Worm (Caenorhabditis elegans) whole organism, L3 larva: ENCODE measurements around the gene Y46G5A.14.

Experiments used
- R02D3.7 ChIP-seq: fragments of 150-350 bp; optimal IDR thresholded peaks from 2 replicates; lab custom pipeline; 2014; ENCODE audit warnings: missing biosample characterization, missing genetic modification characterization
- aly-2 ChIP-seq: fragments of 150-350 bp; optimal IDR thresholded peaks from 2 replicates; lab custom pipeline; 2014; ENCODE audit warnings: missing biosample characterization, missing genetic modification characterization
- ama-1 ChIP-seq: fragments of 150-350 bp; optimal IDR thresholded peaks from 2 replicates; lab custom pipeline; 2018
- ceh-16 ChIP-seq: sonication (generic microtip); optimal IDR thresholded peaks from 2 replicates; lab custom pipeline; 2017; ENCODE audit warnings: missing biosample characterization, missing genetic modification characterization
- ceh-28 ChIP-seq: fragments of 150-350 bp; optimal IDR thresholded peaks from 2 replicates; lab custom pipeline; 2014; ENCODE audit warnings: missing biosample characterization, missing genetic modification reagents, missing genetic modification characterization
- ceh-82 ChIP-seq: fragments of 150-350 bp; optimal IDR thresholded peaks from 2 replicates; lab custom pipeline; 2014; ENCODE audit warnings: missing biosample characterization, missing genetic modification characterization
- ceh-9 ChIP-seq: sonication (generic microtip); optimal IDR thresholded peaks from 2 replicates; lab custom pipeline; 2018; ENCODE audit warnings: missing biosample characterization, missing genetic modification characterization
- daf-12 ChIP-seq: fragments of 150-350 bp; optimal IDR thresholded peaks from 2 replicates; lab custom pipeline; 2014; ENCODE audit warnings: missing biosample characterization, missing genetic modification reagents, missing genetic modification characterization
- egl-27 ChIP-seq: sonication (generic microtip); optimal IDR thresholded peaks from 4 replicates; lab custom pipeline; 2017; ENCODE audit warnings: missing biosample characterization, missing genetic modification reagents, missing genetic modification characterization
- egl-5 ChIP-seq: fragments of 150-350 bp; optimal IDR thresholded peaks from 2 replicates; lab custom pipeline; 2017; ENCODE audit warnings: missing biosample characterization, missing genetic modification reagents, missing genetic modification characterization, inconsistent platforms
- elt-1 ChIP-seq: fragments of 150-350 bp; optimal IDR thresholded peaks from 2 replicates; lab custom pipeline; 2014; ENCODE audit warnings: missing biosample characterization, missing genetic modification characterization
- elt-2 ChIP-seq: sonication (generic microtip); optimal IDR thresholded peaks from 2 replicates; lab custom pipeline; 2016; ENCODE audit warnings: missing genetic modification reagents, mild to moderate bottlenecking, missing genetic modification characterization, missing compliant biosample characterization
- eor-1 ChIP-seq, 2 experiments: fragments of 150-350 bp; optimal IDR thresholded peaks; 2 replicates each; lab custom pipeline; 2014 to 2018; ENCODE audit warnings: missing biosample characterization in 2 of 2, missing genetic modification characterization in 2 of 2
- fkh-10 ChIP-seq: sonication (generic microtip); optimal IDR thresholded peaks from 2 replicates; lab custom pipeline; 2017; ENCODE audit warnings: missing biosample characterization, missing genetic modification reagents, missing genetic modification characterization
- fkh-2 ChIP-seq: fragments of 150-350 bp; optimal IDR thresholded peaks from 2 replicates; lab custom pipeline; 2014; ENCODE audit warnings: missing biosample characterization, missing genetic modification reagents, missing genetic modification characterization
- fos-1 ChIP-seq: fragments of 150-350 bp; optimal IDR thresholded peaks from 2 replicates; lab custom pipeline; 2014; ENCODE audit warnings: missing biosample characterization, missing genetic modification characterization
- jun-1 ChIP-seq: fragments of 150-350 bp; optimal IDR thresholded peaks from 2 replicates; lab custom pipeline; 2014; ENCODE audit warnings: missing biosample characterization, missing genetic modification reagents, missing genetic modification characterization
- lin-15B ChIP-seq: fragments of 150-350 bp; optimal IDR thresholded peaks from 2 replicates; lab custom pipeline; 2014; ENCODE audit warnings: missing biosample characterization, missing genetic modification characterization
- lsy-12 ChIP-seq: sonication (generic microtip); optimal IDR thresholded peaks from 2 replicates; lab custom pipeline; 2016; ENCODE audit warnings: mild to moderate bottlenecking, missing genetic modification characterization, missing compliant biosample characterization
- mdl-1 ChIP-seq: fragments of 150-350 bp; optimal IDR thresholded peaks from 2 replicates; lab custom pipeline; 2014; ENCODE audit warnings: missing biosample characterization, missing genetic modification characterization
- mml-1 ChIP-seq: fragments of 150-350 bp; sonication (generic microtip); optimal IDR thresholded peaks from 3 replicates; lab custom pipeline; 2014; ENCODE audit warnings: missing biosample characterization, missing genetic modification characterization
- nfya-1 ChIP-seq: sonication (generic microtip); optimal IDR thresholded peaks from 2 replicates; lab custom pipeline; 2017; ENCODE audit warnings: missing genetic modification characterization, mild to moderate bottlenecking, missing compliant biosample characterization, antibody characterized with exemption, moderate library complexity; ENCODE audit not compliant: insufficient read depth
- nhr-11 ChIP-seq: fragments of 150-350 bp; optimal IDR thresholded peaks from 2 replicates; lab custom pipeline; 2014; ENCODE audit warnings: missing biosample characterization, missing genetic modification characterization
- nhr-23 ChIP-seq: fragments of 150-350 bp; optimal IDR thresholded peaks from 2 replicates; lab custom pipeline; 2014; ENCODE audit warnings: missing biosample characterization, missing genetic modification reagents, missing genetic modification characterization
- nhr-237 ChIP-seq: fragments of 150-350 bp; optimal IDR thresholded peaks from 2 replicates; lab custom pipeline; 2014; ENCODE audit warnings: missing biosample characterization, missing genetic modification characterization
- nhr-25 ChIP-seq: sonication (generic microtip); optimal IDR thresholded peaks from 2 replicates; lab custom pipeline; 2017; ENCODE audit warnings: missing biosample characterization, missing genetic modification characterization
- nhr-43 ChIP-seq: sonication (generic microtip); optimal IDR thresholded peaks from 2 replicates; lab custom pipeline; 2016; ENCODE audit warnings: mild to moderate bottlenecking, missing genetic modification characterization, missing compliant biosample characterization; ENCODE audit not compliant: poor library complexity, severe bottlenecking
- nhr-76 ChIP-seq: fragments of 150-350 bp; sonication (generic microtip); optimal IDR thresholded peaks from 5 replicates; lab custom pipeline; 2014; ENCODE audit warnings: missing biosample characterization, missing genetic modification characterization
- nhr-77 ChIP-seq: fragments of 150-350 bp; optimal IDR thresholded peaks from 2 replicates; lab custom pipeline; 2014; ENCODE audit warnings: missing biosample characterization, missing genetic modification characterization
- pha-4 ChIP-seq: fragments of 150-350 bp; optimal IDR thresholded peaks from 2 replicates; lab custom pipeline; 2014; ENCODE audit warnings: missing biosample characterization, missing genetic modification reagents, missing genetic modification characterization
- pqm-1 ChIP-seq: fragments of 150-350 bp; optimal IDR thresholded peaks from 2 replicates; lab custom pipeline; 2017; ENCODE audit warnings: missing biosample characterization, missing genetic modification characterization, inconsistent platforms
- sea-2 ChIP-seq: fragments of 150-350 bp; sonication (generic microtip); optimal IDR thresholded peaks from 4 replicates; lab custom pipeline; 2014; ENCODE audit warnings: missing biosample characterization, missing genetic modification reagents, missing genetic modification characterization
- skn-1 ChIP-seq: fragments of 150-350 bp; optimal IDR thresholded peaks from 2 replicates; lab custom pipeline; 2014; ENCODE audit warnings: missing biosample characterization, missing genetic modification characterization
- snpc-4 ChIP-seq: fragments of 150-350 bp; optimal IDR thresholded peaks from 2 replicates; lab custom pipeline; 2014; ENCODE audit warnings: missing biosample characterization, missing genetic modification characterization
- zag-1 ChIP-seq: fragments of 150-350 bp; optimal IDR thresholded peaks from 2 replicates; lab custom pipeline; 2014; ENCODE audit warnings: missing biosample characterization, missing genetic modification characterization
- ztf-11 ChIP-seq: fragments of 150-350 bp; optimal IDR thresholded peaks from 2 replicates; lab custom pipeline; 2014; ENCODE audit warnings: missing biosample characterization, missing genetic modification characterization
- ztf-4 ChIP-seq: fragments of 150-350 bp; optimal IDR thresholded peaks from 2 replicates; lab custom pipeline; 2014; ENCODE audit warnings: missing biosample characterization, missing genetic modification characterization

Y46G5A.14 gene

DNA sequence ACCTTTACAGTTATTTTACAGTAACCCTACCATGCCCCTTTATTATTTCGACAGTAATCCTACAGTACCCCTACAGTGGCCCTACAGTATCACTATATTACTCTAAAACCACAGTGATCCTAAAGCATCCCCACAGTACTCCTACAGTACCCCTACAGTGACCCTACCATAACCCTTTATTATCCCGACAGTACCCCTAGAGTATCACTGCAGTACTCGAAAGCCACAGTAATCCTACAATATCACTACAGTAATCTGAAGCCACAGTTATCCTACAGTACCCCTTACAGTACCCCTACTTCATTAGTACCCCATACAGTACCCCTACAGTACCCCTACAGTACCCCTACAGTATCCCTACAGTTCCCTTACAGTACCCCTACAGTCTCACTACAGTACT is 10.0 kb upstream of the Y46G5A.14 start:
- TF ChIP-seq fkh-2 (tag; lab: Kevin White, UChicago) (no peak), sea-2 (GFP tag; lab: Kevin White, UChicago) (no peak), nfya-1 (tag; lab: Kevin White, UChicago) (no peak), nhr-11 (tag; lab: Kevin White, UChicago) (no peak), ceh-28 (no peak), nhr-23 (no peak), nhr-43 (no peak), R02D3.7 (tag; lab: Kevin White, UChicago) (no peak), zag-1 (tag; lab: Kevin White, UChicago) (no peak), nhr-77 (tag; lab: Kevin White, UChicago) (no peak), eor-1 (tag; optimal IDR thresholded peaks at IDR 0.05; lab: Kevin White, UChicago) (no peak), ama-1 (no peak), daf-12 (tag; lab: Kevin White, UChicago) (no peak), fos-1 (tag; lab: Kevin White, UChicago) (no peak), ceh-16 (tag; lab: Kevin White, UChicago) (no peak), ceh-9 (tag; lab: Kevin White, UChicago) (no peak), mml-1 (tag; lab: Kevin White, UChicago) (no peak)

DNA sequence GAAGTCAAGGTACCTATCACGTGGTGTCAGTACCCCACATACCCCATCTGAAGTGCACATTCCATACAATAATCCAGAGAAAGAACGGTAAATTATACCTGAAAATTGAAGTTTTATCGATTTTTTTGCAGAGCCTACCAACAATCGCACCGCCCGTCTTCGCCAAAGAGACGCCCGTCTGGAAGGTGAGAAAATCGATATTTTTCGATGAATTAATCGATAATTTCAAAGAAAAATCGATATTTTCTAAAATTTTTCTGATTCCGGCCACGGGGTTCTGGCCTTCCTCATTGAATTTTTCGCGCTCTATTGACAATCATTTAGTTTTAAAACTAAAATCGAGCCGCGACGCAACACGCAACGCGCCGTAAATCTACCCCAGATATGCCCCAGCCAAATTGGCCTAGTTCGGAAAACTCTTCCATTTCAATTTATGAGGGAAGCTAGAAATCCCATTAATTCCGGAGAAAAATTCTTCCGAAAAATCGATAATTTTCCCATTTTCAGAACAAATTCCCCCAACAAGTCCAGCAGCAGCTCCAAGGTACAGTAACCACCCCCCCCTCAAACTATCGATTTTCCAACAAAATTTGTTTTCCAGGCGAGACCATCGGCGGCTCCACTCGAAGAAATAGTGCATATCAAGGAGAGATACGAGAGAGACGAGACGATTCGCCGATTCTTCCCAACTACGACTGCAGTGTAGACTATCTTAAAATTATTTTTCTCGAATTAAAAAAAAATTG is 7.9 kb upstream of the Y46G5A.14 start:
- TF ChIP-seq ceh-82 (tag; lab: Kevin White, UChicago) = no peak
- TF ChIP-seq ceh-28 = peak; percentile 81
- no peak for TF ChIP-seq nhr-237 (tag; lab: Kevin White, UChicago)

DNA sequence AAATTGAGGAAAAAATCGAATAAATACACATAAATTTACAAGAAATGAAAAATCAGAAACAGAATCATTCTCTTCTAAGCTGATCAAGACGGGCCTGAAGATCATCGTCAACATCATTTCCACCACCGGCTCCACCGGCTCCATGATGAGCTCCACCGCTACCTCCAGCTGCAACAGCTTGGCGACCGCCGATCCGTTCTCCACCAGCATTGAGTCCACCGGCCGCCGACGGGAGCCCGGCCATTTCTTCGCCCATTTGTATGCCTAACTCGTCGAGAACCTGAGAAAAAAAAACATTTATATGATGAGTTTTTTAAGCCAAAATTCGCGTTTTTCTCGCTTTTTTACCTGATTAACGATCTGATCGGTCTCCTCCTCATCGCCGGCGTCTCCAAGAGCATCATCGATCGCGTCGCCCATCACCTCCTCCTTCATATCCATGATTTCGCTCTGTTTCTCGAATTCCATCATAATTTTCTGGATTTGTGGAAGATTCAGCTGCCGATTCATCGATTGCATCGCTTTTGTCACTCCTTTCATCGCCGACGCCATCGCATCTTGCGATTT is 7.2 kb upstream of the Y46G5A.14 start:
- TF ChIP-seq lin-15B = no peak

DNA sequence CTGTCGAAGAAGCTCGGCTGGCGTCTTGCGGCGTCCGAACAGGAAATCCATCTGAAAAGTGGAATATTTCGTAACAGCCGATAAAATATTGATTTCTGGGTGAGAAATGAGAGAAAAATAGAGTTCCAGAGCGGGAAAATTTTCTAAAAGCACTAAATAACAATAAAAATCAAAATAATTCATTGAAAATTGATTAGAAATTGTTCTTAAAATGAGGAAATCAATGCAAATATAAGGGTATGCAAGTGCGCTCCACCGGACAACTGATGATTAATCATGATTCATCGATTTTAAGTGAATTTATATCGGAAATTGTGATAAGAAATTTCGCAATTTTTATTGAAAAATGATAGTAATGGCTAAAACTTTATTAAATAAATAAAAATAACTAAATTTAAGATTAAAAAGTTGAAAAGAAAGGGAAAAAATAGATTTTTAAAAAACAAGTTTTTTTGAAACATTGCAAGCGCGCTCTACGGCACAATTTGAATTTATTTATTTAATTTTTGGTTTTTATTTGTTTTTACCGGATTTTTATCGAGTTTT is 6.3 kb upstream of the Y46G5A.14 start, which contains the start of the genes vps-2 and tiar-2:
Gene vps-2, minus strand, starts transcription at position 51 of the 546 bp plus-strand sequence.
Gene tiar-2, plus strand, starts transcription at position 520 of the 546 bp plus-strand sequence.
- TF ChIP-seq aly-2 (tag; lab: Kevin White, UChicago) (no peak), ceh-28 (peak; percentile 75), lsy-12 (tag; lab: Kevin White, UChicago) (no peak), nhr-25 (tag; lab: Kevin White, UChicago) (no peak), eor-1 (tag; optimal IDR thresholded peaks at IDR 0.05; lab: Kevin White, UChicago) (peak in 1 of 2 experiments; percentile 60), fkh-10 (GFP tag; lab: Kevin White, UChicago) (no peak), pqm-1 (tag; lab: Kevin White, UChicago) (peak; percentile 98), elt-1 (no peak), ceh-16 (tag; lab: Kevin White, UChicago) (no peak), mdl-1 (tag; lab: Kevin White, UChicago) (no peak), snpc-4 (tag; lab: Kevin White, UChicago) (peak; percentile 80), egl-27 (tag; lab: Kevin White, UChicago) (no peak), nhr-76 (tag; lab: Kevin White, UChicago) (no peak), ztf-11 (tag; lab: Kevin White, UChicago) (no peak), ztf-4 (tag; lab: Kevin White, UChicago) (no peak), lin-15B (peak; percentile 85), jun-1 (tag; lab: Kevin White, UChicago) (peak; percentile 57), egl-5 (tag; lab: Kevin White, UChicago) (no peak), mml-1 (tag; lab: Kevin White, UChicago) (no peak), fos-1 (tag; lab: Kevin White, UChicago) (peak; percentile 89), skn-1 (tag; lab: Kevin White, UChicago) (peak; percentile 93), nhr-77 (tag; lab: Kevin White, UChicago) (no peak), elt-2 (peak; percentile 61), nfya-1 (tag; lab: Kevin White, UChicago) (peak; percentile 23), fkh-2 (tag; lab: Kevin White, UChicago) (no peak), R02D3.7 (tag; lab: Kevin White, UChicago) (peak; percentile 33), pha-4 (tag; lab: Kevin White, UChicago) (peak; percentile 89), nhr-23 (peak; percentile 25), daf-12 (tag; lab: Kevin White, UChicago) (no peak)
